Fruit fly (Drosophila melanogaster): Measurements from ENCODE around the gene CG12170.

CG12170 gene

dm6 chr3R:5672658-5673217 is 35.7 kb downstream of the CG12170 start (continued):
- TF ChIP-seq abd-A (tag; optimal IDR thresholded peaks at IDR 0.05): no peak
- peak; percentile 72 for TF ChIP-seq Kr (GFP tag; optimal IDR thresholded peaks at IDR 0.05)
- TF ChIP-seq CG12744 (GFP tag; optimal IDR thresholded peaks at IDR 0.05): no peak
- TF ChIP-seq vvl (GFP tag; IDR thresholded peaks at IDR 0.05): peak; percentile 72; the same call in 1 of the 2 replicates
- TF ChIP-seq klu (GFP tag; IDR thresholded peaks at IDR 0.05): no peak
- peak; percentile 37 for TF ChIP-seq ERR (GFP tag; optimal IDR thresholded peaks at IDR 0.05)
- peak; percentile 48 for TF ChIP-seq tup (GFP tag; optimal IDR thresholded peaks at IDR 0.05)
- peak; percentile 94 for TF ChIP-seq CG34376 (GFP tag; optimal IDR thresholded peaks at IDR 0.05)
- no peak for TF ChIP-seq ab (GFP tag; optimal IDR thresholded peaks at IDR 0.05)
- peak; percentile 88 for TF ChIP-seq Vsx1 (GFP tag; optimal IDR thresholded peaks at IDR 0.05)
- peak; percentile 68 for TF ChIP-seq CG11695 (GFP tag; IDR thresholded peaks at IDR 0.05)
- TF ChIP-seq nerfin-2 (GFP tag; IDR thresholded peaks at IDR 0.05; ENCODE audit: partially characterized antibody): no peak
- no peak for TF ChIP-seq dan (GFP tag; IDR thresholded peaks at IDR 0.05)
- peak; percentile 48; the same call in 1 of the 2 replicates for TF ChIP-seq seq (GFP tag; IDR thresholded peaks at IDR 0.05)
- TF ChIP-seq CG17612 (GFP tag; IDR thresholded peaks at IDR 0.05): no peak
- no peak for TF ChIP-seq H2.0 (GFP tag; IDR thresholded peaks at IDR 0.05)
- TF ChIP-seq Ssrp (tag; optimal IDR thresholded peaks at IDR 0.05): no peak
- TF ChIP-seq CG14710 (tag; optimal IDR thresholded peaks at IDR 0.05): peak; percentile 72
- TF ChIP-seq maf-S (GFP tag; optimal IDR thresholded peaks at IDR 0.05): peak; percentile 56
- TF ChIP-seq Bdp1 (GFP tag; optimal IDR thresholded peaks at IDR 0.05): peak; percentile 23
- TF ChIP-seq Trl (optimal IDR thresholded peaks at IDR 0.05): peak in 1 of 2 experiments; percentile 62
- peak; percentile 74 for TF ChIP-seq Trl (GFP tag; optimal IDR thresholded peaks at IDR 0.05)
- peak; percentile 50 for TF ChIP-seq trh (GFP tag; optimal IDR thresholded peaks at IDR 0.05)
- no peak for TF ChIP-seq CG8478 (optimal IDR thresholded peaks at IDR 0.05)
- peak; percentile 23 for TF ChIP-seq cg (GFP tag; optimal IDR thresholded peaks at IDR 0.05)
- TF ChIP-seq BEAF-32 (GFP tag; optimal IDR thresholded peaks at IDR 0.05): no peak
- TF ChIP-seq fu2 (GFP tag; optimal IDR thresholded peaks at IDR 0.05): peak; percentile 38
- TF ChIP-seq nom (GFP tag; optimal IDR thresholded peaks at IDR 0.05): no peak
- no peak for TF ChIP-seq tll (GFP tag; optimal IDR thresholded peaks at IDR 0.05)
- TF ChIP-seq hkb (optimal IDR thresholded peaks at IDR 0.05): no peak
- peak; percentile 78 for TF ChIP-seq hkb (GFP tag; IDR thresholded peaks at IDR 0.05)
- peak; percentile 62 for TF ChIP-seq CG8281 (tag; optimal IDR thresholded peaks at IDR 0.05)
- TF ChIP-seq CG18599 (GFP tag; optimal IDR thresholded peaks at IDR 0.05): peak; percentile 92
- peak; percentile 63; the same call in 2 of the 3 replicates for TF ChIP-seq CG17361 (GFP tag; IDR thresholded peaks at IDR 0.05)
- peak; percentile 33 for TF ChIP-seq Atf-2 (GFP tag; optimal IDR thresholded peaks at IDR 0.05)
- TF ChIP-seq CG31365 (tag; optimal IDR thresholded peaks at IDR 0.05): peak; percentile 87
- no peak for TF ChIP-seq Hmx (GFP tag; optimal IDR thresholded peaks at IDR 0.05)
- peak; percentile 79 for TF ChIP-seq CG7556 (GFP tag; optimal IDR thresholded peaks at IDR 0.05)
- TF ChIP-seq CG43689 (GFP tag; IDR thresholded peaks at IDR 0.05): no peak
- TF ChIP-seq ci (GFP tag; IDR thresholded peaks at IDR 0.05): peak; percentile 90
- TF ChIP-seq CG15696 (tag; optimal IDR thresholded peaks at IDR 0.05): peak; percentile 80
- TF ChIP-seq Oli (tag; optimal IDR thresholded peaks at IDR 0.05): peak; percentile 20
- TF ChIP-seq CG1233 (GFP tag; optimal IDR thresholded peaks at IDR 0.05): peak; percentile 89
- TF ChIP-seq CHES-1-like (GFP tag; optimal IDR thresholded peaks at IDR 0.05): peak; percentile 57
- TF ChIP-seq Hr3 (GFP tag; optimal IDR thresholded peaks at IDR 0.05): peak; percentile 11
- no peak for TF ChIP-seq CG16815 (GFP tag; optimal IDR thresholded peaks at IDR 0.05)
- TF ChIP-seq otp (GFP tag; IDR thresholded peaks at IDR 0.05): peak; percentile 69; the same call in 1 of the 3 replicates
- no peak for TF ChIP-seq CG15479 (GFP tag; optimal IDR thresholded peaks at IDR 0.05)
- peak; percentile 25 for TF ChIP-seq CG6654 (GFP tag; optimal IDR thresholded peaks at IDR 0.05)
- TF ChIP-seq Ptx1 (GFP tag; IDR thresholded peaks at IDR 0.05): 0 out of 2 replicates have a peak, but pooled peaks have one; percentile 14
- TF ChIP-seq emc (GFP tag; optimal IDR thresholded peaks at IDR 0.05): no peak
